Fruit fly (Drosophila melanogaster): ENCODE results near the gene Hex-A.

DNA sequence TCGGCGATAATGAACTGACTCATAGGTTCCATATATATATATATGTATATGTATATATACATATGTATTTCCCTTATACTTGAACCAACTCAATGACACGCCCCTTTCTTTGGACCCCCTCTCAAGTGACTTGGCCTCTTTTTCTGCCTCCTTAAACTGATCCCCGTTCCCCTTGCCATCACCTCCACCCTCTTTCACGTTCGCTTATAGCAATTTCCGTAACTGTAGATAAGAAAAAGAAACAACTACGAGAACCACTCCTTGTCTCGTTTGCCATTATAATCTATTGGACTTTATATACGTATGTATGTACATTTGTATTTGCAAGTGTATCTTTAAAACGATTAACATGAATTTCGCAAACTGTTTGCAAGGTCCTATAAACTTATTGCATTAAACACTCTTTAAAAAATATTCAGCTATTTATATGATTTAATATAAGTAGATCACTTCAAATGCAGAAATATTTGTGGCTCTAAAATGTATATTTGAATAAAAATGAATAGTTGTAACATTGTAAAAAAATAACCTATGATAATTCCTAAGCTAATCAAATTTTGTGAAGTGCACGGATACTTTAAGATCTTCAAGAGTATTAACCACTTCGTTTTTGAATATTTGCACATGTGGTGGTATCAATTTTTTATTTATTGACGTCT lies 2.7 kb upstream of the Hex-A start:
- TF ChIP-seq knrl (GFP tag; IDR thresholded peaks at IDR 0.05; ENCODE audit: partially characterized antibody), result no peak
- TF ChIP-seq Usf (GFP tag; optimal IDR thresholded peaks at IDR 0.05), result no peak
- no peak for TF ChIP-seq Pdp1 (GFP tag; optimal IDR thresholded peaks at IDR 0.05)
- no peak for TF ChIP-seq CG13287 (GFP tag; IDR thresholded peaks at IDR 0.05; ENCODE audit: partially characterized antibody)
- no peak for TF ChIP-seq otp (GFP tag; IDR thresholded peaks at IDR 0.05)
- no peak for TF ChIP-seq TFAM (GFP tag; optimal IDR thresholded peaks at IDR 0.05)
- TF ChIP-seq Hsf (GFP tag; optimal IDR thresholded peaks at IDR 0.05), result no peak
- TF ChIP-seq CG4617 (GFP tag; optimal IDR thresholded peaks at IDR 0.05; ENCODE audit: borderline replicate concordance), result no peak
- TF ChIP-seq usp (GFP tag; optimal IDR thresholded peaks at IDR 0.05), result no peak
- no peak for TF ChIP-seq Optix (GFP tag; IDR thresholded peaks at IDR 0.05)
- TF ChIP-seq Side (GFP tag; optimal IDR thresholded peaks at IDR 0.05), result no peak
- TF ChIP-seq CG4282 (GFP tag; optimal IDR thresholded peaks at IDR 0.05), result no peak

Data from whole organism, embryonic.